Worm (Caenorhabditis elegans) whole organism, L1 larva: ENCODE measurements around the gene acdh-12.

Experiments
- C16A3.4 ChIP-seq: fragments of 150-350 bp; optimal IDR thresholded peaks from 2 replicates; lab custom pipeline; 2014; ENCODE audit warnings: missing biosample characterization, missing genetic modification characterization
- Y116A8C.19 ChIP-seq: sonication (generic microtip); optimal IDR thresholded peaks from 2 replicates; lab custom pipeline; 2016; ENCODE audit warnings: missing compliant biosample characterization, missing genetic modification characterization, borderline replicate concordance
- aha-1 ChIP-seq: fragments of 150-350 bp; optimal IDR thresholded peaks from 2 replicates; lab custom pipeline; 2014; ENCODE audit warnings: missing biosample characterization, missing genetic modification characterization
- alr-1 ChIP-seq: fragments of 200-800 bp; sonication (Bioruptor generic); optimal IDR thresholded peaks from 2 replicates; lab custom pipeline; 2018; ENCODE audit warnings: borderline replicate concordance, mild to moderate bottlenecking, missing genetic modification characterization, missing compliant biosample characterization
- aly-2 ChIP-seq: fragments of 150-350 bp; optimal IDR thresholded peaks from 2 replicates; lab custom pipeline; 2014; ENCODE audit warnings: missing biosample characterization, missing genetic modification characterization
- ceh-8 ChIP-seq: fragments of 200-800 bp; sonication (Bioruptor generic); optimal IDR thresholded peaks from 2 replicates; lab custom pipeline; 2018; ENCODE audit warnings: mild to moderate bottlenecking, missing genetic modification characterization, moderate library complexity, missing compliant biosample characterization
- ceh-88 ChIP-seq: fragments of 200-800 bp; sonication (Bioruptor generic); IDR thresholded peaks from 2 replicates; pipeline ENCODE4 v1.3.6; 2022; ENCODE audit warnings: missing genetic modification characterization, missing compliant biosample characterization
- ceh-90 ChIP-seq: sonication (generic microtip); optimal IDR thresholded peaks from 2 replicates; lab custom pipeline; 2016; ENCODE audit warnings: missing genetic modification characterization, missing compliant biosample characterization
- ces-1 ChIP-seq: fragments of 150-350 bp; optimal IDR thresholded peaks from 2 replicates; lab custom pipeline; 2014; ENCODE audit warnings: missing biosample characterization, missing genetic modification reagents, missing genetic modification characterization
- dpl-1 ChIP-seq, 3 experiments: fragments of 150-350 bp in 2 of 3; sonication (generic microtip) in 1 of 3; optimal IDR thresholded peaks; 2 replicates each; lab custom pipeline; 2014 to 2017; ENCODE audit warnings: missing biosample characterization in 3 of 3, missing genetic modification characterization in 3 of 3, missing genetic modification reagents in 3 of 3
- dsc-1 ChIP-seq: sonication (generic microtip); optimal IDR thresholded peaks from 2 replicates; lab custom pipeline; 2016; ENCODE audit warnings: mild to moderate bottlenecking, missing genetic modification characterization, missing compliant biosample characterization
- egl-27 ChIP-seq, 2 experiments: fragments of 150-350 bp in 1 of 2; sonication (generic microtip); optimal IDR thresholded peaks; 3 replicates each; lab custom pipeline; 2017 to 2018; ENCODE audit warnings: missing biosample characterization in 2 of 2, missing genetic modification characterization in 2 of 2, missing genetic modification reagents in 2 of 2
- elt-2 ChIP-seq: sonication (generic microtip); optimal IDR thresholded peaks from 2 replicates; lab custom pipeline; 2016; ENCODE audit warnings: missing genetic modification characterization, mild to moderate bottlenecking, inconsistent platforms, missing compliant biosample characterization, missing genetic modification reagents
- elt-3 ChIP-seq, 6 experiments: fragments of 150-350 bp in 1 of 6; sonication (generic microtip); optimal IDR thresholded peaks; 2 replicates each; lab custom pipeline; 2017 to 2018; ENCODE audit warnings: missing biosample characterization in 6 of 6, missing genetic modification characterization in 6 of 6, inconsistent platforms in 1 of 6
- fkh-10 ChIP-seq: sonication (generic microtip); optimal IDR thresholded peaks from 2 replicates; lab custom pipeline; 2017; ENCODE audit warnings: missing biosample characterization, missing genetic modification reagents, missing genetic modification characterization
- fos-1 ChIP-seq: fragments of 150-350 bp; optimal IDR thresholded peaks from 2 replicates; lab custom pipeline; 2014; ENCODE audit warnings: missing biosample characterization, missing genetic modification characterization
- grh-1 ChIP-seq: fragments of 200-800 bp; sonication (Bioruptor generic); IDR thresholded peaks from 2 replicates; pipeline ENCODE4 v1.3.6; 2022; ENCODE audit warnings: missing genetic modification reagents, missing genetic modification characterization, missing compliant biosample characterization
- hlh-17 ChIP-seq: fragments of 200-800 bp; sonication (Bioruptor generic); optimal IDR thresholded peaks from 2 replicates; lab custom pipeline; 2018; ENCODE audit warnings: missing genetic modification characterization, mild to moderate bottlenecking, missing compliant biosample characterization, moderate library complexity, borderline replicate concordance
- isw-1 ChIP-seq: fragments of 200-800 bp; sonication (Bioruptor generic); IDR thresholded peaks from 2 replicates; pipeline ENCODE4 v1.3.6; 2022; ENCODE audit warnings: missing genetic modification characterization, missing compliant biosample characterization
- lin-13 ChIP-seq: fragments of 150-350 bp; optimal IDR thresholded peaks from 2 replicates; lab custom pipeline; 2014; ENCODE audit warnings: missing biosample characterization, missing genetic modification reagents, missing genetic modification characterization
- lin-14 ChIP-seq: fragments of 200-800 bp; sonication (Bioruptor generic); optimal IDR thresholded peaks from 2 replicates; lab custom pipeline; 2018; ENCODE audit warnings: mild to moderate bottlenecking, missing genetic modification characterization, moderate library complexity, missing compliant biosample characterization
- lin-35 ChIP-seq, 2 experiments: fragments of 150-350 bp; optimal IDR thresholded peaks; 2 replicates each; lab custom pipeline; 2014; ENCODE audit warnings: missing biosample characterization in 2 of 2, missing genetic modification characterization in 2 of 2, missing genetic modification reagents in 2 of 2
- mab-9 ChIP-seq: fragments of 200-800 bp; sonication (Bioruptor generic); IDR thresholded peaks from 2 replicates; pipeline ENCODE4 v1.3.6; 2022; ENCODE audit warnings: missing genetic modification reagents, missing genetic modification characterization, missing compliant biosample characterization
- mdl-1 ChIP-seq, 2 experiments: fragments of 150-350 bp; optimal IDR thresholded peaks; 2 replicates each; lab custom pipeline; 2014 to 2017; ENCODE audit warnings: missing biosample characterization in 2 of 2, missing genetic modification characterization in 2 of 2, inconsistent platforms in 1 of 2
- mef-2 ChIP-seq: fragments of 150-350 bp; optimal IDR thresholded peaks from 2 replicates; lab custom pipeline; 2014; ENCODE audit warnings: missing biosample characterization, missing genetic modification characterization
- nhr-12 ChIP-seq: sonication (generic microtip); optimal IDR thresholded peaks from 2 replicates; lab custom pipeline; 2017; ENCODE audit warnings: missing biosample characterization, missing genetic modification characterization
- nhr-19 ChIP-seq: fragments of 200-800 bp; sonication (Bioruptor generic); conservative IDR thresholded peaks from 2 replicates; pipeline ENCODE4 v1.3.6; 2022; ENCODE audit warnings: missing genetic modification characterization, missing compliant biosample characterization
- nhr-20 ChIP-seq: sonication (generic microtip); optimal IDR thresholded peaks from 2 replicates; lab custom pipeline; 2016; ENCODE audit warnings: mild to moderate bottlenecking, missing genetic modification characterization, missing compliant biosample characterization
- nhr-237 ChIP-seq: fragments of 150-350 bp; optimal IDR thresholded peaks from 2 replicates; lab custom pipeline; 2014; ENCODE audit warnings: missing biosample characterization, missing genetic modification characterization
- nhr-28 ChIP-seq: fragments of 150-350 bp; optimal IDR thresholded peaks from 2 replicates; lab custom pipeline; 2014; ENCODE audit warnings: missing biosample characterization, missing genetic modification characterization
- nhr-47 ChIP-seq: sonication (generic microtip); optimal IDR thresholded peaks from 2 replicates; lab custom pipeline; 2016; ENCODE audit warnings: mild to moderate bottlenecking, missing genetic modification characterization, moderate library complexity, missing compliant biosample characterization
- nhr-84 ChIP-seq: sonication (generic microtip); optimal IDR thresholded peaks from 2 replicates; lab custom pipeline; 2017; ENCODE audit warnings: missing biosample characterization, missing genetic modification characterization
- nhr-85 ChIP-seq: sonication (generic microtip); peaks from one replicate; lab custom pipeline; 2016; ENCODE audit warnings: missing genetic modification characterization, inconsistent platforms, missing compliant biosample characterization
- nhr-90 ChIP-seq: sonication (generic microtip); optimal IDR thresholded peaks from 2 replicates; lab custom pipeline; 2016; ENCODE audit warnings: mild to moderate bottlenecking, missing genetic modification characterization, missing compliant biosample characterization; ENCODE audit not compliant: poor library complexity
- pax-3 ChIP-seq: fragments of 200-800 bp; sonication (Bioruptor generic); optimal IDR thresholded peaks from 2 replicates; lab custom pipeline; 2018; ENCODE audit warnings: mild to moderate bottlenecking, missing genetic modification characterization, moderate library complexity, missing compliant biosample characterization
- pqm-1 ChIP-seq: sonication (generic microtip); optimal IDR thresholded peaks from 3 replicates; lab custom pipeline; 2017; ENCODE audit warnings: missing biosample characterization, missing genetic modification characterization
- skn-1 ChIP-seq: fragments of 150-350 bp; optimal IDR thresholded peaks from 2 replicates; lab custom pipeline; 2014; ENCODE audit warnings: missing biosample characterization, missing genetic modification characterization
- snpc-4 ChIP-seq: fragments of 150-350 bp; optimal IDR thresholded peaks from 2 replicates; lab custom pipeline; 2014; ENCODE audit warnings: missing biosample characterization, missing genetic modification characterization
- snu-23 ChIP-seq: sonication (generic microtip); optimal IDR thresholded peaks from 2 replicates; lab custom pipeline; 2016; ENCODE audit warnings: missing genetic modification characterization, missing compliant biosample characterization
- sox-4 ChIP-seq: sonication (generic microtip); optimal IDR thresholded peaks from 2 replicates; lab custom pipeline; 2016; ENCODE audit warnings: missing genetic modification characterization, missing compliant biosample characterization
- sptf-1 ChIP-seq: fragments of 150-350 bp; optimal IDR thresholded peaks from 2 replicates; lab custom pipeline; 2014; ENCODE audit warnings: missing biosample characterization, missing genetic modification characterization
- sup-37 ChIP-seq: fragments of 200-800 bp; sonication (Bioruptor generic); optimal IDR thresholded peaks from 2 replicates; lab custom pipeline; 2018; ENCODE audit warnings: mild to moderate bottlenecking, missing genetic modification characterization, missing compliant biosample characterization
- swsn-7 ChIP-seq: sonication (generic microtip); optimal IDR thresholded peaks from 2 replicates; lab custom pipeline; 2016; ENCODE audit warnings: missing genetic modification characterization, missing compliant biosample characterization
- tbx-2 ChIP-seq: sonication (generic microtip); optimal IDR thresholded peaks from 2 replicates; lab custom pipeline; 2016; ENCODE audit warnings: missing genetic modification characterization, missing compliant biosample characterization
- tlp-1 ChIP-seq: fragments of 150-350 bp; optimal IDR thresholded peaks from 2 replicates; lab custom pipeline; 2014; ENCODE audit warnings: missing biosample characterization, missing genetic modification characterization
- unc-130 ChIP-seq: fragments of 150-350 bp; optimal IDR thresholded peaks from 2 replicates; lab custom pipeline; 2017; ENCODE audit warnings: missing biosample characterization, missing genetic modification characterization, inconsistent platforms
- unc-30 ChIP-seq: sonication (generic microtip); optimal IDR thresholded peaks from 2 replicates; lab custom pipeline; 2017; ENCODE audit warnings: missing biosample characterization, missing genetic modification characterization
- unc-62 ChIP-seq: fragments of 150-350 bp; optimal IDR thresholded peaks from 2 replicates; lab custom pipeline; 2014; ENCODE audit warnings: missing biosample characterization, missing genetic modification reagents, missing genetic modification characterization
- unc-98 ChIP-seq: fragments of 200-800 bp; sonication (Bioruptor generic); IDR thresholded peaks from 2 replicates; pipeline ENCODE4 v1.3.6; 2022; ENCODE audit warnings: missing genetic modification characterization, missing compliant biosample characterization
- vab-15 ChIP-seq: sonication (generic microtip); optimal IDR thresholded peaks from 2 replicates; lab custom pipeline; 2017; ENCODE audit warnings: missing genotype, mild to moderate bottlenecking, missing genetic modification characterization, missing compliant biosample characterization
- zip-4 ChIP-seq: fragments of 200-800 bp; sonication (Bioruptor generic); optimal IDR thresholded peaks from 2 replicates; lab custom pipeline; 2018; ENCODE audit warnings: mild to moderate bottlenecking, missing genetic modification characterization, moderate library complexity, missing compliant biosample characterization

The acdh-12 gene

ce11 chrII:7183493-7184272, 11.8 kb downstream of the acdh-12 start, which contains the start of gene pdl-1 (continued):
- TF ChIP-seq vab-15 (tag; lab: Kevin White, UChicago): no peak
- TF ChIP-seq lin-35 (GFP tag; optimal IDR thresholded peaks at IDR 0.05; lab: Kevin White, UChicago): peak; percentile 63 to 77
- TF ChIP-seq pqm-1 (tag; lab: Kevin White, UChicago): no peak
- TF ChIP-seq egl-27 (tag; optimal IDR thresholded peaks at IDR 0.05; lab: Kevin White, UChicago): no peak
- peak; percentile 72 for TF ChIP-seq dsc-1 (tag; lab: Kevin White, UChicago)
- TF ChIP-seq ces-1 (GFP tag; lab: Kevin White, UChicago): no peak
- peak; percentile 60 for TF ChIP-seq skn-1 (tag; lab: Kevin White, UChicago)
- peak; percentile 73 for TF ChIP-seq nhr-20 (tag; lab: Kevin White, UChicago)
- TF ChIP-seq lin-14 (GFP tag; lab: Kevin White, UChicago): peak; percentile 61
- peak; percentile 62 for TF ChIP-seq swsn-7 (tag; lab: Kevin White, UChicago)
- no peak for TF ChIP-seq alr-1 (tag; lab: Kevin White, UChicago)
- peak; percentile 69 for TF ChIP-seq pax-3 (tag; lab: Kevin White, UChicago)
- TF ChIP-seq isw-1: peak; percentile 43
- peak; percentile 73 for TF ChIP-seq nhr-19 (GFP tag; lab: Robert Waterston, UW)
- no peak for TF ChIP-seq unc-30 (tag; lab: Kevin White, UChicago)
- peak; percentile 17 for TF ChIP-seq zip-4 (GFP tag; lab: Kevin White, UChicago)
- TF ChIP-seq aha-1 (tag; lab: Kevin White, UChicago): no peak
- no peak for TF ChIP-seq sup-37 (GFP tag; lab: Kevin White, UChicago)
- TF ChIP-seq nhr-47 (tag; lab: Kevin White, UChicago): peak; percentile 78
- peak; percentile 27 for TF ChIP-seq lin-13 (GFP tag; lab: Kevin White, UChicago)
- no peak for TF ChIP-seq tlp-1
- peak; percentile 65 for TF ChIP-seq tbx-2 (tag; lab: Kevin White, UChicago)
- TF ChIP-seq ceh-88 (GFP tag; lab: Robert Waterston, UW): 0 out of 2 replicates have a peak, but pooled peaks have one; percentile 42
- TF ChIP-seq sox-4 (tag; lab: Kevin White, UChicago): no peak
- TF ChIP-seq mdl-1 (tag; optimal IDR thresholded peaks at IDR 0.05; lab: Kevin White, UChicago): peak in 1 of 2 experiments; percentile 79
- TF ChIP-seq nhr-85 (tag; lab: Kevin White, UChicago): peak; percentile 68
- TF ChIP-seq ceh-90 (tag; lab: Kevin White, UChicago): no peak
- TF ChIP-seq unc-130: peak; percentile 15
- peak in 3 of 6 experiments; percentile 24 to 61 (median 58) for TF ChIP-seq elt-3 (tag; optimal IDR thresholded peaks at IDR 0.05; lab: Kevin White, UChicago)
- peak; percentile 46 for TF ChIP-seq elt-2
- peak; percentile 64 for TF ChIP-seq fkh-10 (GFP tag; lab: Kevin White, UChicago)
- peak; percentile 55; the same call in 1 of the 2 replicates for TF ChIP-seq grh-1
- TF ChIP-seq hlh-17: no peak
- peak; percentile 84 for TF ChIP-seq C16A3.4 (tag; lab: Kevin White, UChicago)
- TF ChIP-seq nhr-90 (tag; lab: Kevin White, UChicago): no peak
- TF ChIP-seq nhr-28 (tag; lab: Kevin White, UChicago): no peak
- TF ChIP-seq snu-23: peak; percentile 83
- TF ChIP-seq nhr-84 (tag; lab: Kevin White, UChicago): no peak
- TF ChIP-seq nhr-12 (tag; lab: Kevin White, UChicago): no peak
- no peak for TF ChIP-seq Y116A8C.19 (tag; lab: Kevin White, UChicago)
- peak in 2 of 3 experiments; percentile 34 to 43 for TF ChIP-seq dpl-1 (GFP tag; optimal IDR thresholded peaks at IDR 0.05; lab: Kevin White, UChicago)
- no peak for TF ChIP-seq mab-9 (GFP tag; lab: Robert Waterston, UW)
- peak; percentile 58 for TF ChIP-seq snpc-4 (tag; lab: Kevin White, UChicago)
- no peak for TF ChIP-seq mef-2 (tag; lab: Kevin White, UChicago)
- no peak for TF ChIP-seq nhr-237 (tag; lab: Kevin White, UChicago)
- TF ChIP-seq aly-2 (tag; lab: Kevin White, UChicago): no peak
- TF ChIP-seq unc-98: no peak
- TF ChIP-seq unc-62 (GFP tag; lab: Kevin White, UChicago): no peak
- no peak for TF ChIP-seq ceh-8 (GFP tag; lab: Kevin White, UChicago)
- no peak for TF ChIP-seq fos-1 (tag; lab: Kevin White, UChicago)
- TF ChIP-seq sptf-1: no peak
